Fruit fly (Drosophila melanogaster): Measurements from ENCODE around the gene CG42818.

Gene CG42818

DNA sequence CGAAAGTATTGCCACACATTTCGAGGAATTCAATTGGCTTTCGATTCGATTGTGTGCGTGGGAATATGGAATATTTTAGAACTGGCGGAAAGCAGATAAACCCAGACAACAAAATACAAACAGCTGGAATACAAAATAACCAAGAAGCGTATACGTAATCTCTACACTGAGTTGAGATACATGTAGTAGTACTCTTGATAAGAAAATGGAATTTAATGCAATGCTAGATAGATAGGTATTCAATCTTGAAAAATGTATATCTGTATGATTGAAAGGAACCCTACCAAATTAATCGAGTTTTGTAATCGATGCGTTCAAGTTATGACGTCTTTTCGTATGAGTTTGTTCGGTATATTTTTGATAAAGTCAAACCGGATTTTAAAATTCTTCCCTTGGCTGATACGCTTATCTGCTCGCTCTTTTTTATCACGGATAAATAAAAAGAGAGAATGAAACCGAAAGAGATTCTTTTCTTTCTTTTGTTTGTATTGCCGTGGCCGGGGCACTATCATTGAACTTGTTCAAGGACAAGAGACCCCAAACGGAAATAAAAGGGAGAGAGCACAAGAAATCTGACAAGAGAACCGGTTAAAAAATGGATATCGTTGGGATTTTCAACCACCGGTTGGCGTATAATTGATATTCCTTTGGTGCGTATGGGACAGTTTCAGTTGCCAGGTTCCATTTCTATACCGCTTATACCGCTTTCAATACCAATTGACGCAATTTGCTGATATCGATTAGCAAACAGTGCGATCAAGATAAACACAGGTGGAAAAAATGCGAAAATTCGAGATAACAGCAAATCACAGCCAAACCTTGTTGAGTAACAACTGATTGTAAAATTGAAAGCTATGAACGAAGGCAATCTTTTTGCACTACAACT, 13.7 kb downstream of the CG42818 start (continued):
- TF ChIP-seq CG2199 (GFP tag; IDR thresholded peaks at IDR 0.05): peak; percentile 70; the same call in 1 of the 3 replicates
- TF ChIP-seq kay (GFP tag; optimal IDR thresholded peaks at IDR 0.05): no peak
- TF ChIP-seq gem (tag; optimal IDR thresholded peaks at IDR 0.05): peak; percentile 76
- no peak for TF ChIP-seq CG17612 (GFP tag; IDR thresholded peaks at IDR 0.05)
- TF ChIP-seq Ets65A (GFP tag): no peak
- no peak for TF ChIP-seq CG30431 (GFP tag; optimal IDR thresholded peaks at IDR 0.05)
- peak; percentile 95 for TF ChIP-seq mirr (GFP tag; optimal IDR thresholded peaks at IDR 0.05)
- TF ChIP-seq lab (GFP tag; optimal IDR thresholded peaks at IDR 0.05): peak; percentile 11
- TF ChIP-seq crp (GFP tag; optimal IDR thresholded peaks at IDR 0.05): no peak
- TF ChIP-seq CG15269 (tag; optimal IDR thresholded peaks at IDR 0.05): no peak
- no peak for TF ChIP-seq z (GFP tag; IDR thresholded peaks at IDR 0.05)
- peak; percentile 19 for TF ChIP-seq cg (GFP tag; optimal IDR thresholded peaks at IDR 0.05)
- TF ChIP-seq nom (GFP tag; optimal IDR thresholded peaks at IDR 0.05): peak; percentile 78
- no peak for TF ChIP-seq cwo (GFP tag; optimal IDR thresholded peaks at IDR 0.05)
- no peak for TF ChIP-seq Dll (GFP tag; IDR thresholded peaks at IDR 0.05; ENCODE audit: partially characterized antibody)
- TF ChIP-seq grn (GFP tag; optimal IDR thresholded peaks at IDR 0.05): peak; percentile 65
- TF ChIP-seq ttk (GFP tag; IDR thresholded peaks at IDR 0.05): no peak
- TF ChIP-seq exex (tag; optimal IDR thresholded peaks at IDR 0.05): peak; percentile 66
- no peak for TF ChIP-seq CG2129 (GFP tag; IDR thresholded peaks at IDR 0.05; ENCODE audit: partially characterized antibody)
- peak; percentile 13 for TF ChIP-seq lbe (GFP tag; optimal IDR thresholded peaks at IDR 0.05)
- no peak for TF ChIP-seq CG9797 (GFP tag; optimal IDR thresholded peaks at IDR 0.05)
- no peak for TF ChIP-seq CG6813 (GFP tag; optimal IDR thresholded peaks at IDR 0.05)
- TF ChIP-seq pros (GFP tag; optimal IDR thresholded peaks at IDR 0.05): peak; percentile 21
- no peak for TF ChIP-seq CG8089 (GFP tag; optimal IDR thresholded peaks at IDR 0.05)
- no peak for TF ChIP-seq corto (GFP tag; optimal IDR thresholded peaks at IDR 0.05)
- TF ChIP-seq Bgb (GFP tag; IDR thresholded peaks at IDR 0.05; ENCODE audit: partially characterized antibody): no peak
- TF ChIP-seq CG15601 (tag; optimal IDR thresholded peaks at IDR 0.05): peak; percentile 39
- peak; percentile 73; the same call in 1 of the 2 replicates for TF ChIP-seq rib (GFP tag; IDR thresholded peaks at IDR 0.05)
- TF ChIP-seq stwl (tag; optimal IDR thresholded peaks at IDR 0.05): peak; percentile 51

dm6 chr2L:16256118-16256435, 14.3 kb downstream of the CG42818 start:
- TF ChIP-seq NC2β (GFP tag; optimal IDR thresholded peaks at IDR 0.05) (no peak), grn (GFP tag; optimal IDR thresholded peaks at IDR 0.05) (peak; percentile 9), Trl (optimal IDR thresholded peaks at IDR 0.05) (peak in 1 of 2 experiments; percentile 28), Trl (GFP tag; optimal IDR thresholded peaks at IDR 0.05) (no peak), CG17568 (GFP tag; optimal IDR thresholded peaks at IDR 0.05) (peak; percentile 14), Med (GFP tag) (peak; percentile 68), al (GFP tag; IDR thresholded peaks at IDR 0.05) (no peak), da (GFP tag; optimal IDR thresholded peaks at IDR 0.05) (no peak), CG2199 (GFP tag; IDR thresholded peaks at IDR 0.05) (0 out of 3 replicates have a peak, but pooled peaks have one; percentile 2), CG12071 (GFP tag; optimal IDR thresholded peaks at IDR 0.05) (no peak)
